Worm (Caenorhabditis elegans): Measurements from ENCODE around the gene sli-1.

ce11 chrX:735572-735971 lies 9.8 kb upstream of the sli-1 start, which contains the start of gene npr-19:
- TF ChIP-seq ama-1 (optimal IDR thresholded peaks at IDR 0.05) (no peak), flt-1 (GFP tag; IDR thresholded peaks at IDR 0.05) (no peak), ceh-13 (GFP tag; optimal IDR thresholded peaks at IDR 0.05) (no peak), sea-1 (GFP tag; conservative IDR thresholded peaks at IDR 0.05) (no peak)
